Worm (Caenorhabditis elegans): ENCODE results near the gene fbxa-16.

DNA sequence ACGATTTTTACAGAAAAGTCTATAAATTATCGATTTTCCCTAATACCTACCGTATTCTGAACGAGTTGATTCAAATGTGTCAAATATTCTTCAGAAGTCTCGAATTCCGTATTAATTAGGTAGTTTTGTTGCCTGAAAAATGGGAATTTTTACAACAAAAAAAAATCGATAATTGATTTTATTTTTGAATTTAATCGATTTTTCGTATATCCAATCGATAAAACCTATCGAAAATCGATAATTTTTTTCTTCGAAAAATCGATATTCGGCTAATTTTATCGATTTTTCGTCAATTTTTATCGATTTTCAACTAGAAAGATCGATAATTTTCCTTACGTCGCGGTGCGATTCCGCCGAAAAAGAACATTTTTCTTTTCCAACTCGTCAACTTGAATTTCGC is 34.9 kb upstream of the fbxa-16 start:
- TF ChIP-seq mcd-1 (GFP tag; IDR thresholded peaks at IDR 0.05) = no peak
- TF ChIP-seq snpc-3.4 (tag; optimal IDR thresholded peaks at IDR 0.05) = no peak
- TF ChIP-seq nhr-90 (tag; optimal IDR thresholded peaks at IDR 0.05) = no peak
- TF ChIP-seq ets-4 (GFP tag; optimal IDR thresholded peaks at IDR 0.05) = no peak
- no peak for TF ChIP-seq ZK185.1 (tag; optimal IDR thresholded peaks at IDR 0.05; ENCODE audit: poor library complexity, severe bottlenecking)
- no peak for TF ChIP-seq unc-62 (GFP tag; optimal IDR thresholded peaks at IDR 0.05)
- TF ChIP-seq B0019.2 (GFP tag; conservative IDR thresholded peaks at IDR 0.05) = no peak
- no peak for TF ChIP-seq mxl-1 (tag; optimal IDR thresholded peaks at IDR 0.05)
- no peak for TF ChIP-seq repo-1 (tag; optimal IDR thresholded peaks at IDR 0.05)
- TF ChIP-seq ama-1 (optimal IDR thresholded peaks at IDR 0.05) = no peak
- TF ChIP-seq ama-1 (GFP tag; optimal IDR thresholded peaks at IDR 0.05) = no peak
- no peak for TF ChIP-seq lir-1 (GFP tag; conservative IDR thresholded peaks at IDR 0.05)
- no peak for TF ChIP-seq hrde-1 (tag; optimal IDR thresholded peaks at IDR 0.05; ENCODE audit: borderline replicate concordance)
